Worm (Caenorhabditis elegans) whole organism, L3 larva: ENCODE data around the gene hcp-2.

Experiments used
- R02D3.7 ChIP-seq: fragments of 150-350 bp; optimal IDR thresholded peaks from 2 replicates; lab custom pipeline; 2014; ENCODE audit warnings: missing biosample characterization, missing genetic modification characterization
- ama-1 ChIP-seq: fragments of 150-350 bp; optimal IDR thresholded peaks from 2 replicates; lab custom pipeline; 2018
- ceh-16 ChIP-seq: sonication (generic microtip); optimal IDR thresholded peaks from 2 replicates; lab custom pipeline; 2017; ENCODE audit warnings: missing biosample characterization, missing genetic modification characterization
- ceh-28 ChIP-seq: fragments of 150-350 bp; optimal IDR thresholded peaks from 2 replicates; lab custom pipeline; 2014; ENCODE audit warnings: missing biosample characterization, missing genetic modification reagents, missing genetic modification characterization
- ceh-82 ChIP-seq: fragments of 150-350 bp; optimal IDR thresholded peaks from 2 replicates; lab custom pipeline; 2014; ENCODE audit warnings: missing biosample characterization, missing genetic modification characterization
- ceh-9 ChIP-seq: sonication (generic microtip); optimal IDR thresholded peaks from 2 replicates; lab custom pipeline; 2018; ENCODE audit warnings: missing biosample characterization, missing genetic modification characterization
- daf-12 ChIP-seq: fragments of 150-350 bp; optimal IDR thresholded peaks from 2 replicates; lab custom pipeline; 2014; ENCODE audit warnings: missing biosample characterization, missing genetic modification reagents, missing genetic modification characterization
- elt-2 ChIP-seq: sonication (generic microtip); optimal IDR thresholded peaks from 2 replicates; lab custom pipeline; 2016; ENCODE audit warnings: missing genetic modification reagents, mild to moderate bottlenecking, missing genetic modification characterization, missing compliant biosample characterization
- elt-3 ChIP-seq, 3 experiments: fragments of 150-350 bp in 1 of 3; sonication (generic microtip) in 2 of 3; optimal IDR thresholded peaks; 2 replicates in 2 of 3; 4 replicates in 1 of 3; lab custom pipeline; 2014 to 2017; ENCODE audit warnings: missing biosample characterization in 3 of 3, missing genetic modification characterization in 3 of 3
- eor-1 ChIP-seq, 2 experiments: fragments of 150-350 bp; optimal IDR thresholded peaks; 2 replicates each; lab custom pipeline; 2014 to 2018; ENCODE audit warnings: missing biosample characterization in 2 of 2, missing genetic modification characterization in 2 of 2
- fkh-10 ChIP-seq: sonication (generic microtip); optimal IDR thresholded peaks from 2 replicates; lab custom pipeline; 2017; ENCODE audit warnings: missing biosample characterization, missing genetic modification reagents, missing genetic modification characterization
- fkh-2 ChIP-seq: fragments of 150-350 bp; optimal IDR thresholded peaks from 2 replicates; lab custom pipeline; 2014; ENCODE audit warnings: missing biosample characterization, missing genetic modification reagents, missing genetic modification characterization
- jun-1 ChIP-seq: fragments of 150-350 bp; optimal IDR thresholded peaks from 2 replicates; lab custom pipeline; 2014; ENCODE audit warnings: missing biosample characterization, missing genetic modification reagents, missing genetic modification characterization
- lin-15B ChIP-seq: fragments of 150-350 bp; optimal IDR thresholded peaks from 2 replicates; lab custom pipeline; 2014; ENCODE audit warnings: missing biosample characterization, missing genetic modification characterization
- lin-39 ChIP-seq: fragments of 150-350 bp; optimal IDR thresholded peaks from 2 replicates; lab custom pipeline; 2018; ENCODE audit warnings: missing biosample characterization, missing genetic modification reagents, missing genetic modification characterization
- lsy-12 ChIP-seq: sonication (generic microtip); optimal IDR thresholded peaks from 2 replicates; lab custom pipeline; 2016; ENCODE audit warnings: mild to moderate bottlenecking, missing genetic modification characterization, missing compliant biosample characterization
- mml-1 ChIP-seq: fragments of 150-350 bp; sonication (generic microtip); optimal IDR thresholded peaks from 3 replicates; lab custom pipeline; 2014; ENCODE audit warnings: missing biosample characterization, missing genetic modification characterization
- nfya-1 ChIP-seq: sonication (generic microtip); optimal IDR thresholded peaks from 2 replicates; lab custom pipeline; 2017; ENCODE audit warnings: missing genetic modification characterization, mild to moderate bottlenecking, missing compliant biosample characterization, antibody characterized with exemption, moderate library complexity; ENCODE audit not compliant: insufficient read depth
- nhr-11 ChIP-seq: fragments of 150-350 bp; optimal IDR thresholded peaks from 2 replicates; lab custom pipeline; 2014; ENCODE audit warnings: missing biosample characterization, missing genetic modification characterization
- nhr-12 ChIP-seq: fragments of 150-350 bp; optimal IDR thresholded peaks from 2 replicates; lab custom pipeline; 2014; ENCODE audit warnings: missing biosample characterization, missing genetic modification characterization
- nhr-237 ChIP-seq: fragments of 150-350 bp; optimal IDR thresholded peaks from 2 replicates; lab custom pipeline; 2014; ENCODE audit warnings: missing biosample characterization, missing genetic modification characterization
- nhr-25 ChIP-seq: sonication (generic microtip); optimal IDR thresholded peaks from 2 replicates; lab custom pipeline; 2017; ENCODE audit warnings: missing biosample characterization, missing genetic modification characterization
- nhr-67 ChIP-seq: fragments of 150-350 bp; optimal IDR thresholded peaks from 2 replicates; lab custom pipeline; 2014; ENCODE audit warnings: missing biosample characterization, missing genetic modification characterization
- nhr-77 ChIP-seq: fragments of 150-350 bp; optimal IDR thresholded peaks from 2 replicates; lab custom pipeline; 2014; ENCODE audit warnings: missing biosample characterization, missing genetic modification characterization
- pha-4 ChIP-seq: fragments of 150-350 bp; optimal IDR thresholded peaks from 2 replicates; lab custom pipeline; 2014; ENCODE audit warnings: missing biosample characterization, missing genetic modification reagents, missing genetic modification characterization
- pqm-1 ChIP-seq: fragments of 150-350 bp; optimal IDR thresholded peaks from 2 replicates; lab custom pipeline; 2017; ENCODE audit warnings: missing biosample characterization, missing genetic modification characterization, inconsistent platforms
- snpc-4 ChIP-seq: fragments of 150-350 bp; optimal IDR thresholded peaks from 2 replicates; lab custom pipeline; 2014; ENCODE audit warnings: missing biosample characterization, missing genetic modification characterization
- tbx-2 ChIP-seq: sonication (generic microtip); optimal IDR thresholded peaks from 2 replicates; lab custom pipeline; 2016; ENCODE audit warnings: mild to moderate bottlenecking, missing genetic modification characterization, missing compliant biosample characterization
- unc-62 ChIP-seq: fragments of 150-350 bp; sonication (generic microtip); optimal IDR thresholded peaks from 4 replicates; lab custom pipeline; 2014; ENCODE audit warnings: missing biosample characterization, missing genetic modification reagents, missing genetic modification characterization
- zag-1 ChIP-seq: fragments of 150-350 bp; optimal IDR thresholded peaks from 2 replicates; lab custom pipeline; 2014; ENCODE audit warnings: missing biosample characterization, missing genetic modification characterization

The hcp-2 gene

ce11 chrV:9625604-9626446 is 19.8 kb upstream of the hcp-2 start, which contains the start of gene T06E4.7:
T06E4.7 (plus strand) TSS chrV:9626396.
- TF ChIP-seq ceh-28 (tag; lab: Kevin White, UChicago): no peak
- no peak for TF ChIP-seq daf-12
- TF ChIP-seq ceh-9 (tag; lab: Kevin White, UChicago): no peak

- TF ChIP-seq nhr-25 (no peak), pqm-1 (tag; lab: Kevin White, UChicago) (no peak), fkh-2 (no peak), eor-1 (tag; optimal IDR thresholded peaks at IDR 0.05; lab: Kevin White, UChicago) (no peak), unc-62 (GFP tag; lab: Kevin White, UChicago) (no peak), elt-2 (tag; lab: Kevin White, UChicago) (no peak), lsy-12 (tag; lab: Kevin White, UChicago) (no peak), nhr-12 (no peak), nhr-237 (no peak), elt-3 (tag; optimal IDR thresholded peaks at IDR 0.05; lab: Kevin White, UChicago) (no peak), lin-15B (tag; lab: Kevin White, UChicago) (no peak), nhr-11 (tag; lab: Kevin White, UChicago) (no peak)
Measured at ce11 chrV:9628603-9629002, 17.1 kb upstream of the hcp-2 start.

DNA sequence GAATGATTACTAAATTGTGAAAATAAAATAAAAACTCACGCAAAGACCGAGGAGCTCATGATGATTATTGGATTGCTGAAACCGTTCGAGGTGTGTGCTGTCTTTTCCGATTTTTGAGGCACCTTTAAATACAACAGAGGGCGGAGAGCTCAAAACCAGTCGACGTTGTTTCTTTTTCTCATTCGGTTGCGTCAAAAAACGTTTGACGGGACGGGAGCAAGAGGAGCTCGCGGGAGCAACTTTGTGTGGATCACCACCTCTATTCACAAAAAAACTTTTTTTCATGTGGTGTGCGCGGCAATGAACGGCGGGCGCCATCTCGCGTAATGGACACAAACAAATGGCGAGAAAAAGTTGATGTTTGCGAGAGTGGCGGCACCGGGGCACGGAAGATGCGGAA is 16.5 kb upstream of the hcp-2 start, which contains the start of gene idpc-3:
TSS of gene idpc-3 (minus strand) at position 101 of the 400 bp plus-strand sequence.
- no peak for TF ChIP-seq tbx-2 (tag; lab: Kevin White, UChicago)
- TF ChIP-seq ceh-82: no peak
- no peak for TF ChIP-seq ama-1 (lab: Kevin White, UChicago)
- TF ChIP-seq, all 47 proteins: peak for 0

DNA sequence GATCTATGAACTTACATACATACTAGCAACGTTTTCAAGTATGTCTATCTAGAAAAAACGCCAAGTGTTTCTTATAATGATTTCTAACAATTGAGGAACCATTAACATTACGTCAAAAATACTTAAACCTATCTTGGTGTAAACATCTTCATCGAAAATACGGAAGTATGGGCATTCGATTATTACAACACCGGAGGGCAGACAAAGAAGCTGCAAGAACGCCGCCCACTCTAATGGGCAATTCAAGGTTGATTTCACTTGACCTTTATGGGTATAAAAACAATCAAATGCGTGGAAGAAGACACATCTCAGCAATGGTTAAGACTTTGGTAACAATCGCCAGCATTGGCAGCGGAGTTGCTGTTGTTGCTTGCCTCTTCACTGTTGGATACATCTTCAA is 16.0 kb upstream of the hcp-2 start, which contains the start of gene col-146:
TSS of gene col-146 (plus strand) at position 301 of the 400 bp plus-strand sequence.
- TF ChIP-seq nhr-25: peak; percentile 26
- TF ChIP-seq zag-1: no peak
- TF ChIP-seq jun-1 (tag; lab: Kevin White, UChicago): no peak

- TF ChIP-seq snpc-4 (no peak), nhr-25 (no peak), daf-12 (no peak), nfya-1 (no peak)
- TF ChIP-seq, all 47 proteins: peak for 0
Measured at ce11 chrV:9630542-9630941, 15.1 kb upstream of the hcp-2 start.

DNA sequence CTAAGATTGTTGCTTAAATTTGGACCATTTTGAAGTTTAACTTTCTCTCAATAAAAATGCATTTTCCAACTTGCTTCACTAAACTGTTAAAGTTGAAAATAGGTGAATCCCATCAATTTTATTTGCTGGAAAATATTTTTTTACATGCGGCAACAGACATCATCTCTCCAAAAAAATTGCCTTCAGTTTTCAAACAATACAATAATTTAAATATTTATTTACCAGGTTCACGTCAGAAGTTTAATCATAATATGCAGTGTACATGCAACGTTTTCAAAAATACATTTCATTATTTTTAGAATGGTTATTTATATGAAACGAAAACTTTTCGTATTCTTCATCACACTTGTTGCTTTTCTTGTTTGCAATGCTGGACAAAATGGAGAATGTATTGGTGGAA is 14.7 kb upstream of the hcp-2 start, which contains the start of gene T06E4.5:
TSS of gene T06E4.5 (plus strand) at position 301 of the 400 bp plus-strand sequence.
- TF ChIP-seq nhr-77 (tag; lab: Kevin White, UChicago) (no peak), snpc-4 (no peak), ceh-28 (tag; lab: Kevin White, UChicago) (no peak), R02D3.7 (no peak), ceh-16 (tag; lab: Kevin White, UChicago) (no peak)
- TF ChIP-seq, all 47 proteins: peak for 0

ce11 chrV:9632348-9632747 is 13.3 kb upstream of the hcp-2 start:
- no peak for TF ChIP-seq fkh-10 (GFP tag; lab: Kevin White, UChicago)
- TF ChIP-seq jun-1 (tag; lab: Kevin White, UChicago): no peak
- TF ChIP-seq mml-1 (tag; lab: Kevin White, UChicago): no peak
- TF ChIP-seq nfya-1: no peak
- no peak for TF ChIP-seq nhr-237
- no peak for TF ChIP-seq R02D3.7
- no peak for TF ChIP-seq nhr-12
- TF ChIP-seq lin-39: no peak
- no peak for TF ChIP-seq pha-4 (tag; lab: Kevin White, UChicago)
- no peak for TF ChIP-seq nhr-67 (tag; lab: Kevin White, UChicago)
